Worm (Caenorhabditis elegans) whole organism, early embryonic: ENCODE data around the gene ZK1240.1.

Source experiments
- aly-1 ChIP-seq: sonication (generic microtip); optimal IDR thresholded peaks from 2 replicates; lab custom pipeline; 2016; ENCODE audit warnings: missing genetic modification characterization, missing compliant biosample characterization
- ama-1 ChIP-seq: fragments of 150-350 bp; optimal IDR thresholded peaks from 2 replicates; lab custom pipeline; 2014
- flt-1 ChIP-seq: fragments of 200-800 bp; sonication (Bioruptor generic); IDR thresholded peaks from 2 replicates; pipeline ENCODE4 v1.3.6; 2022; ENCODE audit warnings: missing genetic modification characterization, missing compliant biosample characterization
- hmg-4 ChIP-seq: fragments of 200-800 bp; sonication (Bioruptor generic); optimal IDR thresholded peaks from 2 replicates; lab custom pipeline; 2018; ENCODE audit warnings: mild to moderate bottlenecking, missing genetic modification characterization, missing compliant biosample characterization
- hnd-1 ChIP-seq: sonication (generic microtip); optimal IDR thresholded peaks from 2 replicates; lab custom pipeline; 2016; ENCODE audit warnings: missing genetic modification characterization, missing compliant biosample characterization
- scrt-1 ChIP-seq: fragments of 200-800 bp; sonication (Bioruptor generic); IDR thresholded peaks from 2 replicates; pipeline ENCODE4 v1.3.6; 2022; ENCODE audit warnings: missing genetic modification characterization, missing compliant biosample characterization
- sea-1 ChIP-seq: fragments of 200-800 bp; sonication (Bioruptor generic); conservative IDR thresholded peaks from 2 replicates; pipeline ENCODE4 v1.3.6; 2022; ENCODE audit warnings: missing genetic modification characterization, missing compliant biosample characterization

DNA sequence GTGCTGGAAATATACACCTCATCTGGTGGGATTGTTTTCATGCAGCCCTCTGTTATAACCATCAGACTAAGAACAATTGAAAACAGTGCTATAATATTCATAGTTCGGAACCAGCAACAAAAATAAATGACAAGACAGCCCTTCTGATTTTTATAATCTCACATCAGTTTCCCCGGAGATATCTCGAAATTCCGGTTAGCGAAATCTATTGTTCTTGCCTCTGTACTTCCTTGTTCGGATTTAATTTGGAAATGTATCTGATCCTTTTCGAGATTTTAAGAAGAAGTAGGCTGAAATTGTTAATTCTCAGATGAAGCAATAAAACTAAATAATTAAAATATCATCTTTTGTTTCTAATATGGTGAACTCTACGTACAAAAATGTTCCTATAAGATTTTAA lies 34.5 kb downstream of the ZK1240.1 start, which contains the start of gene F43C11.11:
- no peak for TF ChIP-seq flt-1 (GFP tag; lab: Robert Waterston, UW)
- TF ChIP-seq hmg-4 (GFP tag; lab: Kevin White, UChicago), result no peak
- TF ChIP-seq ama-1 (lab: Kevin White, UChicago), result no peak
- no peak for TF ChIP-seq scrt-1 (GFP tag; lab: Robert Waterston, UW)
- TF ChIP-seq aly-1 (tag; lab: Kevin White, UChicago), result no peak
- no peak for TF ChIP-seq hnd-1 (tag; lab: Kevin White, UChicago)
- TF ChIP-seq sea-1, result no peak
